Worm (Caenorhabditis elegans): ENCODE results near the gene cpt-2.

DNA sequence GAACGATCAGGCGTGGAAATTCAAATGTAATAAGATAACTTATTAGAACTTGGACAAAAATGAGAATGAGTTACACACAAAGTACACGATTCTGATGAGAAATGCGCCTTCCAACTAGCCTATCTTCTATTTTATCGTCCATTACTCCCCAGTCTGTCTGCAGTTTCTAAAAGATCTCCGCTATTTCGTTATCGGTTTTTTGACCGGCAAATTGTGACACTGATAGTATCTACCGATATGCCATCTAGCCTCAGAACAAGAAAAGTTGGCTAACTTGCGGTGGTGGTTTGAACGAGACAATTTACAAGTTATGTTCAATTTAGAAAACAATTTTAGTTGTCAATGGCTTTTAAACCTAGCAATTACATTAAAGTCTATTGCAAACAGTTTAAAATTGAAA is 32.1 kb downstream of the cpt-2 start:
- TF ChIP-seq skn-1 (tag; optimal IDR thresholded peaks at IDR 0.05) (no peak), mep-1 (tag; optimal IDR thresholded peaks at IDR 0.05) (peak; percentile 10), aly-2 (tag; optimal IDR thresholded peaks at IDR 0.05) (no peak), lin-39 (tag; optimal IDR thresholded peaks at IDR 0.05) (no peak), nhr-84 (tag; optimal IDR thresholded peaks at IDR 0.05) (no peak), efl-1 (optimal IDR thresholded peaks at IDR 0.05) (no peak), efl-1 (GFP tag; optimal IDR thresholded peaks at IDR 0.05 in 1 of 2) (no peak), jun-1 (tag; optimal IDR thresholded peaks at IDR 0.05) (no peak), ama-1 (optimal IDR thresholded peaks at IDR 0.05) (no peak), egl-27 (tag; optimal IDR thresholded peaks at IDR 0.05) (no peak), snpc-4 (tag; optimal IDR thresholded peaks at IDR 0.05) (no peak), ztf-4 (tag; optimal IDR thresholded peaks at IDR 0.05) (no peak)
